Fruit fly (Drosophila melanogaster): ENCODE results near the gene Amt.

Amt gene

DNA sequence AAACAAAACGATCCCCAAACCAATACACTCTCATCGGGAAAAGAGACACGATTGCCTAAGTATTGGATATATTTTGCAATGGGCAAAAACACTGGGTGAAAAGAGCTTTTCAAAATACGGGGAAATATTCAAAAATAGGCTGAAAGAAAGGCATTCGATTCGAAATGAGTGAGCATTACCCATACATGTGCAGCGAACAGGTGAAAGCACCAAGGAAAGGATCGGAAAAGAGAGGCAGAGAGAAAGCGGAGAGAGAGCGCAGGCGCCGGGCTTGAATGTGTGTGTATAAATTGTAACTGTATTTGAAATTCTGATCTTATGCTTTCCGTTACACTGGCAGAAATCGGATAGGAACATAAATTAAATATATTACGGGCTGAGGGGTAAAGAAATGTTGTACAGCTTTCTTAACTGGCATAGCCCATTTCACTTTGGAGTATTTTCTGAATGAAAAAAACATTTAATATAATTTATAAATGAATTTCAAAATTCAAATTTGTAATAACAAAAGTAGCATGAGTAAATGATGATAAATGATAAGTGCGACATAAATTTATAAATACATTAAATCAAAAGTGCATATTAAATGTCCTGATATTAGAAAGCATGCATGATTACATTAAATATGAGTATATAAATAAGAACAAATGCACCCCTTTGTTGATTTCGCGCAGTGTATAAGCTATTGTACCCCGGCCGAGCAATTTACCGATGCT, 31.8 kb upstream of the Amt start (continued):
- TF ChIP-seq CG6854 (GFP tag; optimal IDR thresholded peaks at IDR 0.05) (peak; percentile 11), CG16779 (tag; optimal IDR thresholded peaks at IDR 0.05) (no peak), Sox14 (GFP tag; optimal IDR thresholded peaks at IDR 0.05) (peak; percentile 57), CG10669 (GFP tag; optimal IDR thresholded peaks at IDR 0.05) (no peak), CG6808 (GFP tag; optimal IDR thresholded peaks at IDR 0.05) (peak; percentile 17), CG10631 (GFP tag; optimal IDR thresholded peaks at IDR 0.05) (peak; percentile 69), CG11762 (GFP tag; optimal IDR thresholded peaks at IDR 0.05; ENCODE audit: insufficient read depth) (peak; percentile 9), CG6163 (GFP tag; IDR thresholded peaks at IDR 0.05) (0 out of 3 replicates have a peak, but pooled peaks have one; percentile 39), esn (GFP tag; optimal IDR thresholded peaks at IDR 0.05) (peak; percentile 87), CG8319 (GFP tag; optimal IDR thresholded peaks at IDR 0.05) (peak; percentile 54), Hr38 (GFP tag; optimal IDR thresholded peaks at IDR 0.05) (no peak), Gug (GFP tag; IDR thresholded peaks at IDR 0.05) (peak; percentile 30; the same call in 1 of the 2 replicates), CG8632 (GFP tag; optimal IDR thresholded peaks at IDR 0.05) (peak; percentile 66), CG6276 (GFP tag; optimal IDR thresholded peaks at IDR 0.05) (peak; percentile 67), Blimp-1 (GFP tag; optimal IDR thresholded peaks at IDR 0.05) (peak; percentile 50), Ets96B (tag; optimal IDR thresholded peaks at IDR 0.05) (peak; percentile 9), eg (GFP tag; IDR thresholded peaks at IDR 0.05) (peak; percentile 33; the same call in 1 of the 3 replicates), topi (GFP tag; optimal IDR thresholded peaks at IDR 0.05) (peak; percentile 73), svp (GFP tag) (peak; percentile 93), CG6792 (GFP tag; optimal IDR thresholded peaks at IDR 0.05) (peak; percentile 63), Smox (GFP tag; optimal IDR thresholded peaks at IDR 0.05) (peak; percentile 73), dsx (GFP tag; optimal IDR thresholded peaks at IDR 0.05; ENCODE audit: poor library complexity, severe bottlenecking) (peak; percentile 15), Lpt (GFP tag; optimal IDR thresholded peaks at IDR 0.05) (peak; percentile 5), CG3919 (GFP tag; optimal IDR thresholded peaks at IDR 0.05) (peak; percentile 60), acj6 (GFP tag; optimal IDR thresholded peaks at IDR 0.05) (peak; percentile 78), fd59A (GFP tag; optimal IDR thresholded peaks at IDR 0.05) (no peak), vri (GFP tag; optimal IDR thresholded peaks at IDR 0.05) (peak; percentile 7), CG9139 (GFP tag; optimal IDR thresholded peaks at IDR 0.05) (no peak), Met (GFP tag; optimal IDR thresholded peaks at IDR 0.05) (peak; percentile 80), CG8119 (GFP tag; IDR thresholded peaks at IDR 0.05) (peak; percentile 58), Ets21C (GFP tag; optimal IDR thresholded peaks at IDR 0.05) (peak; percentile 52), spab (GFP tag; optimal IDR thresholded peaks at IDR 0.05) (peak; percentile 4), fd85E (GFP tag; optimal IDR thresholded peaks at IDR 0.05) (no peak), CG1621 (tag; optimal IDR thresholded peaks at IDR 0.05) (no peak), CG34406 (GFP tag; optimal IDR thresholded peaks at IDR 0.05) (peak; percentile 76), net (GFP tag; optimal IDR thresholded peaks at IDR 0.05) (peak; percentile 52), fkh (GFP tag; optimal IDR thresholded peaks at IDR 0.05) (peak; percentile 46), Hr39 (GFP tag; optimal IDR thresholded peaks at IDR 0.05) (peak; percentile 48), CG15336 (GFP tag; IDR thresholded peaks at IDR 0.05) (peak; percentile 54; the same call in 1 of the 2 replicates)

All from whole organism, prepupa.